Worm (Caenorhabditis elegans): ENCODE measurements around the gene Y55F3C.9.

ce11 chrIV:728095-728494, at the start of gene Y55F3C.9:
- no peak for TF ChIP-seq nhr-25 (tag; optimal IDR thresholded peaks at IDR 0.05)
- no peak for TF ChIP-seq ztf-4 (tag; optimal IDR thresholded peaks at IDR 0.05)
- no peak for TF ChIP-seq nhr-6 (tag; optimal IDR thresholded peaks at IDR 0.05)
- no peak for TF ChIP-seq unc-62 (GFP tag; optimal IDR thresholded peaks at IDR 0.05)
- no peak for TF ChIP-seq peb-1 (tag; optimal IDR thresholded peaks at IDR 0.05)
- no peak for TF ChIP-seq ztf-11 (tag; optimal IDR thresholded peaks at IDR 0.05)
- no peak for TF ChIP-seq nhr-11 (tag; optimal IDR thresholded peaks at IDR 0.05)
- no peak for TF ChIP-seq ama-1 (optimal IDR thresholded peaks at IDR 0.05)
- TF ChIP-seq nhr-237 (tag; optimal IDR thresholded peaks at IDR 0.05): no peak
- TF ChIP-seq mdl-1 (tag; optimal IDR thresholded peaks at IDR 0.05): no peak
- TF ChIP-seq lin-39 (tag; optimal IDR thresholded peaks at IDR 0.05): no peak

Data from whole organism, L2 larva.